Worm (Caenorhabditis elegans) whole organism, L3 larva: Measurements from ENCODE around the gene T09A5.5.

ENCODE experiments used
- R02D3.7 ChIP-seq: fragments of 150-350 bp; optimal IDR thresholded peaks from 2 replicates; lab custom pipeline; 2014; ENCODE audit warnings: missing biosample characterization, missing genetic modification characterization
- ZK546.5 ChIP-seq: sonication (generic microtip); optimal IDR thresholded peaks from 2 replicates; lab custom pipeline; 2017; ENCODE audit warnings: missing biosample characterization, missing genetic modification characterization
- aly-2 ChIP-seq: fragments of 150-350 bp; optimal IDR thresholded peaks from 2 replicates; lab custom pipeline; 2014; ENCODE audit warnings: missing biosample characterization, missing genetic modification characterization
- ceh-16 ChIP-seq: sonication (generic microtip); optimal IDR thresholded peaks from 2 replicates; lab custom pipeline; 2017; ENCODE audit warnings: missing biosample characterization, missing genetic modification characterization
- ceh-9 ChIP-seq: sonication (generic microtip); optimal IDR thresholded peaks from 2 replicates; lab custom pipeline; 2018; ENCODE audit warnings: missing biosample characterization, missing genetic modification characterization
- daf-12 ChIP-seq: fragments of 150-350 bp; optimal IDR thresholded peaks from 2 replicates; lab custom pipeline; 2014; ENCODE audit warnings: missing biosample characterization, missing genetic modification reagents, missing genetic modification characterization
- egl-5 ChIP-seq: fragments of 150-350 bp; optimal IDR thresholded peaks from 2 replicates; lab custom pipeline; 2017; ENCODE audit warnings: missing biosample characterization, missing genetic modification reagents, missing genetic modification characterization, inconsistent platforms
- elt-1 ChIP-seq: fragments of 150-350 bp; optimal IDR thresholded peaks from 2 replicates; lab custom pipeline; 2014; ENCODE audit warnings: missing biosample characterization, missing genetic modification characterization
- elt-3 ChIP-seq, 3 experiments: fragments of 150-350 bp in 1 of 3; sonication (generic microtip) in 2 of 3; optimal IDR thresholded peaks; 2 replicates in 2 of 3; 4 replicates in 1 of 3; lab custom pipeline; 2014 to 2017; ENCODE audit warnings: missing biosample characterization in 3 of 3, missing genetic modification characterization in 3 of 3
- eor-1 ChIP-seq, 2 experiments: fragments of 150-350 bp; optimal IDR thresholded peaks; 2 replicates each; lab custom pipeline; 2014 to 2018; ENCODE audit warnings: missing biosample characterization in 2 of 2, missing genetic modification characterization in 2 of 2
- fkh-2 ChIP-seq: fragments of 150-350 bp; optimal IDR thresholded peaks from 2 replicates; lab custom pipeline; 2014; ENCODE audit warnings: missing biosample characterization, missing genetic modification reagents, missing genetic modification characterization
- hmg-11 ChIP-seq: sonication (generic microtip); optimal IDR thresholded peaks from 2 replicates; lab custom pipeline; 2016; ENCODE audit warnings: missing genetic modification characterization, missing compliant biosample characterization
- jun-1 ChIP-seq: fragments of 150-350 bp; optimal IDR thresholded peaks from 2 replicates; lab custom pipeline; 2014; ENCODE audit warnings: missing biosample characterization, missing genetic modification reagents, missing genetic modification characterization
- lin-15B ChIP-seq: fragments of 150-350 bp; optimal IDR thresholded peaks from 2 replicates; lab custom pipeline; 2014; ENCODE audit warnings: missing biosample characterization, missing genetic modification characterization
- lin-39 ChIP-seq: fragments of 150-350 bp; optimal IDR thresholded peaks from 2 replicates; lab custom pipeline; 2018; ENCODE audit warnings: missing biosample characterization, missing genetic modification reagents, missing genetic modification characterization
- lsy-12 ChIP-seq: sonication (generic microtip); optimal IDR thresholded peaks from 2 replicates; lab custom pipeline; 2016; ENCODE audit warnings: mild to moderate bottlenecking, missing genetic modification characterization, missing compliant biosample characterization
- mdl-1 ChIP-seq: fragments of 150-350 bp; optimal IDR thresholded peaks from 2 replicates; lab custom pipeline; 2014; ENCODE audit warnings: missing biosample characterization, missing genetic modification characterization
- mml-1 ChIP-seq: fragments of 150-350 bp; sonication (generic microtip); optimal IDR thresholded peaks from 3 replicates; lab custom pipeline; 2014; ENCODE audit warnings: missing biosample characterization, missing genetic modification characterization
- nhr-11 ChIP-seq: fragments of 150-350 bp; optimal IDR thresholded peaks from 2 replicates; lab custom pipeline; 2014; ENCODE audit warnings: missing biosample characterization, missing genetic modification characterization
- nhr-12 ChIP-seq: fragments of 150-350 bp; optimal IDR thresholded peaks from 2 replicates; lab custom pipeline; 2014; ENCODE audit warnings: missing biosample characterization, missing genetic modification characterization
- nhr-23 ChIP-seq: fragments of 150-350 bp; optimal IDR thresholded peaks from 2 replicates; lab custom pipeline; 2014; ENCODE audit warnings: missing biosample characterization, missing genetic modification reagents, missing genetic modification characterization
- nhr-237 ChIP-seq: fragments of 150-350 bp; optimal IDR thresholded peaks from 2 replicates; lab custom pipeline; 2014; ENCODE audit warnings: missing biosample characterization, missing genetic modification characterization
- nhr-25 ChIP-seq: sonication (generic microtip); optimal IDR thresholded peaks from 2 replicates; lab custom pipeline; 2017; ENCODE audit warnings: missing biosample characterization, missing genetic modification characterization
- nhr-43 ChIP-seq: sonication (generic microtip); optimal IDR thresholded peaks from 2 replicates; lab custom pipeline; 2016; ENCODE audit warnings: mild to moderate bottlenecking, missing genetic modification characterization, missing compliant biosample characterization; ENCODE audit not compliant: poor library complexity, severe bottlenecking
- nhr-67 ChIP-seq: fragments of 150-350 bp; optimal IDR thresholded peaks from 2 replicates; lab custom pipeline; 2014; ENCODE audit warnings: missing biosample characterization, missing genetic modification characterization
- nhr-76 ChIP-seq: fragments of 150-350 bp; sonication (generic microtip); optimal IDR thresholded peaks from 5 replicates; lab custom pipeline; 2014; ENCODE audit warnings: missing biosample characterization, missing genetic modification characterization
- nhr-77 ChIP-seq: fragments of 150-350 bp; optimal IDR thresholded peaks from 2 replicates; lab custom pipeline; 2014; ENCODE audit warnings: missing biosample characterization, missing genetic modification characterization
- pha-4 ChIP-seq: fragments of 150-350 bp; optimal IDR thresholded peaks from 2 replicates; lab custom pipeline; 2014; ENCODE audit warnings: missing biosample characterization, missing genetic modification reagents, missing genetic modification characterization
- pqm-1 ChIP-seq: fragments of 150-350 bp; optimal IDR thresholded peaks from 2 replicates; lab custom pipeline; 2017; ENCODE audit warnings: missing biosample characterization, missing genetic modification characterization, inconsistent platforms
- sea-2 ChIP-seq: fragments of 150-350 bp; sonication (generic microtip); optimal IDR thresholded peaks from 4 replicates; lab custom pipeline; 2014; ENCODE audit warnings: missing biosample characterization, missing genetic modification reagents, missing genetic modification characterization
- skn-1 ChIP-seq: fragments of 150-350 bp; optimal IDR thresholded peaks from 2 replicates; lab custom pipeline; 2014; ENCODE audit warnings: missing biosample characterization, missing genetic modification characterization
- snpc-4 ChIP-seq: fragments of 150-350 bp; optimal IDR thresholded peaks from 2 replicates; lab custom pipeline; 2014; ENCODE audit warnings: missing biosample characterization, missing genetic modification characterization
- tbx-2 ChIP-seq: sonication (generic microtip); optimal IDR thresholded peaks from 2 replicates; lab custom pipeline; 2016; ENCODE audit warnings: mild to moderate bottlenecking, missing genetic modification characterization, missing compliant biosample characterization
- unc-39 ChIP-seq: sonication (generic microtip); optimal IDR thresholded peaks from 4 replicates; lab custom pipeline; 2017; ENCODE audit warnings: missing biosample characterization, missing genetic modification characterization
- ztf-11 ChIP-seq: fragments of 150-350 bp; optimal IDR thresholded peaks from 2 replicates; lab custom pipeline; 2014; ENCODE audit warnings: missing biosample characterization, missing genetic modification characterization
- ztf-4 ChIP-seq: fragments of 150-350 bp; optimal IDR thresholded peaks from 2 replicates; lab custom pipeline; 2014; ENCODE audit warnings: missing biosample characterization, missing genetic modification characterization

Gene T09A5.5

ce11 chrII:7832054-7832453 is 21.5 kb downstream of the T09A5.5 start, which contains the start of gene T09A5.14:
TSS of gene T09A5.14 (plus strand) at chrII:7832354.
- TF ChIP-seq unc-39 (tag; lab: Kevin White, UChicago) (no peak), mml-1 (tag; lab: Kevin White, UChicago) (no peak), snpc-4 (tag; lab: Kevin White, UChicago) (no peak), pha-4 (tag; lab: Kevin White, UChicago) (no peak), nhr-77 (no peak), lin-39 (tag; lab: Kevin White, UChicago) (no peak), fkh-2 (tag; lab: Kevin White, UChicago) (no peak), lin-15B (tag; lab: Kevin White, UChicago) (no peak), nhr-76 (tag; lab: Kevin White, UChicago) (no peak), ztf-11 (tag; lab: Kevin White, UChicago) (no peak), tbx-2 (no peak), aly-2 (tag; lab: Kevin White, UChicago) (no peak), R02D3.7 (tag; lab: Kevin White, UChicago) (no peak), nhr-43 (tag; lab: Kevin White, UChicago) (no peak), ZK546.5 (no peak), sea-2 (GFP tag; lab: Kevin White, UChicago) (no peak), elt-3 (tag; optimal IDR thresholded peaks at IDR 0.05; lab: Kevin White, UChicago) (no peak)

DNA sequence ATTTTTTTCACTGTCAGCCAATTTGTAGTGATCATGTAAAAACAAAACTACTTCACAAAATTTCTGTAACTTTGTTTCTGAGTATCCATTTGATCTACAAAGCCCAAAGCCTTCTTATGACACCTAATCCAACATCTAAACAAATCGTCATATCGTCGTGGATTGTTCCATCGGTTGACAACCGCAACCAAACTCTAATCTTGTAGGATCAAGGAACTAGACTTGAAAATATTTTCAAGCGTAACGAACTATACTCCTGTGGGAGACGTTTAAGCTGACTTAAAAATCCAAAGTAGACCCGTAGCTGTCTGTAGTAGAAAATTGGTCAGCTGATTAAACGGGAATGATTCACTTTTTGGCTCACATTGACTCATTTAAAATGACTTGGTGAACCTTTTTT is 24.0 kb downstream of the T09A5.5 start:
- TF ChIP-seq ZK546.5 (no peak), egl-5 (tag; lab: Kevin White, UChicago) (no peak), mdl-1 (no peak), jun-1 (tag; lab: Kevin White, UChicago) (no peak), mml-1 (tag; lab: Kevin White, UChicago) (no peak), elt-1 (tag; lab: Kevin White, UChicago) (no peak), lin-15B (tag; lab: Kevin White, UChicago) (no peak), nhr-67 (no peak), pqm-1 (no peak), tbx-2 (no peak), skn-1 (tag; lab: Kevin White, UChicago) (no peak), ceh-16 (tag; lab: Kevin White, UChicago) (no peak), elt-3 (tag; optimal IDR thresholded peaks at IDR 0.05; lab: Kevin White, UChicago) (no peak), hmg-11 (tag; lab: Kevin White, UChicago) (no peak), nhr-25 (tag; lab: Kevin White, UChicago) (no peak), nhr-76 (tag; lab: Kevin White, UChicago) (no peak), nhr-11 (tag; lab: Kevin White, UChicago) (no peak), fkh-2 (tag; lab: Kevin White, UChicago) (no peak), ztf-11 (tag; lab: Kevin White, UChicago) (no peak), lin-39 (tag; lab: Kevin White, UChicago) (no peak)

ce11 chrII:7827883-7828282 is 25.7 kb downstream of the T09A5.5 start:
- TF ChIP-seq snpc-4 (tag; lab: Kevin White, UChicago): no peak
- no peak for TF ChIP-seq ceh-9 (tag; lab: Kevin White, UChicago)
- TF ChIP-seq nhr-67: no peak
- no peak for TF ChIP-seq lin-15B (tag; lab: Kevin White, UChicago)
- TF ChIP-seq ztf-4 (tag; lab: Kevin White, UChicago): no peak
- TF ChIP-seq egl-5 (tag; lab: Kevin White, UChicago): no peak
- no peak for TF ChIP-seq mml-1 (tag; lab: Kevin White, UChicago)
- no peak for TF ChIP-seq nhr-11 (tag; lab: Kevin White, UChicago)
- no peak for TF ChIP-seq R02D3.7 (tag; lab: Kevin White, UChicago)
- no peak for TF ChIP-seq daf-12 (tag; lab: Kevin White, UChicago)
- no peak for TF ChIP-seq sea-2 (GFP tag; lab: Kevin White, UChicago)
- no peak for TF ChIP-seq lsy-12 (tag; lab: Kevin White, UChicago)
- no peak for TF ChIP-seq nhr-237
- TF ChIP-seq jun-1 (tag; lab: Kevin White, UChicago): no peak
- no peak for TF ChIP-seq ztf-11 (tag; lab: Kevin White, UChicago)
- no peak for TF ChIP-seq nhr-76 (tag; lab: Kevin White, UChicago)
- no peak for TF ChIP-seq hmg-11 (tag; lab: Kevin White, UChicago)
- no peak for TF ChIP-seq lin-39 (tag; lab: Kevin White, UChicago)
- TF ChIP-seq tbx-2: no peak
- no peak for TF ChIP-seq nhr-12
- TF ChIP-seq, all 47 proteins: peak for 0

DNA sequence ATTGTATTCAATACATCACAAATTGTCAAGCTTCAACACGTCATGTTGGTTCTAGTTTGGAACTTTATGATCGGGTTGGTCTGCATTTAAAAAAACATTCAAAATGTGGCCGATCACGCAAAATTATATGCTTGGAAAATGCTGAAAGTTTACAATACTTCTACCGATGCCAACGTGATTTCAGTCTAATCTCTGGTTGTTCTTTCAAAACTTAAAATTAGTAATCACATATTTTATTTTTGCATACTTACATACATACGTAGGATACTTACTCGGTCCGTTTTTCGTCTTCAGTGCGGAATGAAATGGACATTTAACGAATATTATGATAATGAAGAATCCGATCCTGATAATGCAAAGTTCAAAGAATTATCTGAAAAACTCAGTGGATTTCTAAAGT is 28.5 kb downstream of the T09A5.5 start, which contains the start of gene srw-62:
Gene srw-62 (plus strand): TSS at position 301 of the 400 bp plus-strand sequence.
- TF ChIP-seq eor-1 (tag; optimal IDR thresholded peaks at IDR 0.05; lab: Kevin White, UChicago) (no peak), fkh-2 (tag; lab: Kevin White, UChicago) (no peak), elt-1 (tag; lab: Kevin White, UChicago) (no peak), nhr-23 (no peak), nhr-43 (tag; lab: Kevin White, UChicago) (no peak), nhr-77 (no peak), ceh-16 (tag; lab: Kevin White, UChicago) (no peak)
